Fruit fly (Drosophila melanogaster) whole organism: Measurements from ENCODE around the gene caps.

Experiments used
- CG8478 ChIP-seq: fragments of >200 bp; optimal IDR thresholded peaks from 2 replicates; lab custom pipeline; 2018; ENCODE audit warnings: inconsistent platforms
- EcR ChIP-seq, 2 experiments: fragments of >200 bp; optimal IDR thresholded peaks; 2 replicates each; lab custom pipeline; 2017; ENCODE audit warnings: missing biosample characterization in 2 of 2, missing genetic modification characterization in 2 of 2, missing genetic modification reagents in 2 of 2
- pan ChIP-seq: fragments of >200 bp; optimal IDR thresholded peaks from 2 replicates; lab custom pipeline; 2017
- psq ChIP-seq: fragments of >200 bp; optimal IDR thresholded peaks from 2 replicates; lab custom pipeline; 2017

DNA sequence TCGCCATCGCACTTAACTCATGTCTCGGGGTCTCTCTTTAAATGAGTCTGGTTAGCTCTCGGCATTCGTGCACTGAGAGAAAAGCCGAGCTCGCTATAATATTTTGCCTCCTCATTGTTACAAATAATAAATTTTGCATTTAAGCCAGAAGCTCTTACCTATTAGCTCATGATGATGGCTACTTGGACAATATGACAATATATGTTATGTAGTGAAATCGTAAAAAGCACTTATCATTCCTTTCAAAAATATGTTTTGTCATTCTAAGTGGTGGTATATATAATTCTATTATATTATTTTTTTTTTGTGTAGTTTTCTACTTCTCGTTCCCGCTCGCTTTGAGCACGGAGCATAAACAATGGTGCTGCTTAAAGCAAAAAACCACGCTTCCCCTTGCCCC, 38.8 kb downstream of the caps start:
- TF ChIP-seq EcR (GFP tag; optimal IDR thresholded peaks at IDR 0.05; lab: Kevin White, UChicago) (no peak), pan (lab: Kevin White, UChicago) (no peak), psq (lab: Kevin White, UChicago) (no peak), CG8478 (lab: Kevin White, UChicago) (no peak)
